Fruit fly (Drosophila melanogaster): ENCODE measurements around the gene CG4318.

Gene CG4318

dm6 chrX:13143100-13143499, 11.6 kb downstream of the CG4318 start (continued):
- TF ChIP-seq Hand (GFP tag; optimal IDR thresholded peaks at IDR 0.05) = no peak
- no peak for TF ChIP-seq CG4854 (GFP tag; optimal IDR thresholded peaks at IDR 0.05)
- no peak for TF ChIP-seq zf30C (GFP tag; optimal IDR thresholded peaks at IDR 0.05)
- TF ChIP-seq CG16863 (GFP tag; optimal IDR thresholded peaks at IDR 0.05) = no peak
- 0 out of 3 replicates have a peak, but pooled peaks have one; percentile 12 for TF ChIP-seq B-H1 (GFP tag; IDR thresholded peaks at IDR 0.05)
- no peak for TF ChIP-seq ac (GFP tag; optimal IDR thresholded peaks at IDR 0.05)
- no peak for TF ChIP-seq tio (GFP tag; optimal IDR thresholded peaks at IDR 0.05)
- TF ChIP-seq CG2889 (GFP tag; IDR thresholded peaks at IDR 0.05) = no peak
- no peak for TF ChIP-seq Poxn (GFP tag; IDR thresholded peaks at IDR 0.05)
- TF ChIP-seq stwl (tag; optimal IDR thresholded peaks at IDR 0.05) = no peak
- TF ChIP-seq CG5245 (GFP tag; optimal IDR thresholded peaks at IDR 0.05) = no peak
- TF ChIP-seq Nf-YA (GFP tag; IDR thresholded peaks at IDR 0.05) = no peak; the same call in 1 of the 2 replicates
- TF ChIP-seq CG17359 (tag; optimal IDR thresholded peaks at IDR 0.05) = peak; percentile 66
- TF ChIP-seq CG15073 (GFP tag; optimal IDR thresholded peaks at IDR 0.05) = no peak
- TF ChIP-seq Med (GFP tag) = peak; percentile 71
- TF ChIP-seq CG3163 (GFP tag; optimal IDR thresholded peaks at IDR 0.05) = no peak
- TF ChIP-seq Dref (GFP tag; IDR thresholded peaks at IDR 0.05) = no peak
- no peak for TF ChIP-seq twi (tag; optimal IDR thresholded peaks at IDR 0.05)
- no peak for TF ChIP-seq luna (GFP tag; optimal IDR thresholded peaks at IDR 0.05)
- TF ChIP-seq dimm (GFP tag; IDR thresholded peaks at IDR 0.05) = no peak
- TF ChIP-seq CG6765 (GFP tag; optimal IDR thresholded peaks at IDR 0.05) = no peak
- TF ChIP-seq slbo (GFP tag; IDR thresholded peaks at IDR 0.05) = peak; percentile 37
- no peak for TF ChIP-seq gce (GFP tag; IDR thresholded peaks at IDR 0.05)
- TF ChIP-seq CG14965 (GFP tag; optimal IDR thresholded peaks at IDR 0.05; ENCODE audit: borderline replicate concordance) = no peak
- TF ChIP-seq esg (GFP tag; conservative IDR thresholded peaks at IDR 0.05) = peak; percentile 43; the same call in 1 of the 2 replicates
- TF ChIP-seq gem (tag; optimal IDR thresholded peaks at IDR 0.05) = peak; percentile 67
- no peak for TF ChIP-seq pros (GFP tag; optimal IDR thresholded peaks at IDR 0.05)
- TF ChIP-seq CG32532 (GFP tag; IDR thresholded peaks at IDR 0.05) = peak; percentile 28; the same call in 1 of the 2 replicates
- peak; percentile 55; the same call in 1 of the 2 replicates for TF ChIP-seq CG14014 (GFP tag; IDR thresholded peaks at IDR 0.05)
- no peak for TF ChIP-seq Deaf1 (tag; optimal IDR thresholded peaks at IDR 0.05)
- TF ChIP-seq bigmax (GFP tag; optimal IDR thresholded peaks at IDR 0.05) = no peak
- no peak for TF ChIP-seq CG11085 (GFP tag; IDR thresholded peaks at IDR 0.05)
- no peak for TF ChIP-seq CG12769 (tag; optimal IDR thresholded peaks at IDR 0.05)
- TF ChIP-seq Fer2 (tag; optimal IDR thresholded peaks at IDR 0.05) = no peak
- TF ChIP-seq CG2199 (GFP tag; IDR thresholded peaks at IDR 0.05) = no peak
- TF ChIP-seq Dek (tag; optimal IDR thresholded peaks at IDR 0.05) = no peak
- no peak for TF ChIP-seq CG2129 (GFP tag; IDR thresholded peaks at IDR 0.05; ENCODE audit: partially characterized antibody)
- TF ChIP-seq otp (GFP tag; IDR thresholded peaks at IDR 0.05) = 0 out of 3 replicates have a peak, but pooled peaks have one; percentile 30
- no peak for TF ChIP-seq gfzf (GFP tag; optimal IDR thresholded peaks at IDR 0.05)
- no peak for TF ChIP-seq tin (GFP tag; optimal IDR thresholded peaks at IDR 0.05)
- TF ChIP-seq B-H2 (GFP tag; optimal IDR thresholded peaks at IDR 0.05) = no peak
- TF ChIP-seq CG5953 (GFP tag; IDR thresholded peaks at IDR 0.05) = no peak
- no peak for TF ChIP-seq gro (GFP tag; optimal IDR thresholded peaks at IDR 0.05)
- TF ChIP-seq Lhr (GFP tag; optimal IDR thresholded peaks at IDR 0.05) = no peak
- TF ChIP-seq CG7839 (tag; optimal IDR thresholded peaks at IDR 0.05) = peak; percentile 58
- no peak for TF ChIP-seq CG3065 (GFP tag; optimal IDR thresholded peaks at IDR 0.05)
- TF ChIP-seq slp2 (GFP tag; optimal IDR thresholded peaks at IDR 0.05) = no peak
- TF ChIP-seq toy (GFP tag; IDR thresholded peaks at IDR 0.05) = no peak
- no peak for TF ChIP-seq kay (GFP tag; optimal IDR thresholded peaks at IDR 0.05)
- TF ChIP-seq NfI (GFP tag; optimal IDR thresholded peaks at IDR 0.05) = no peak
- TF ChIP-seq CG13624 (GFP tag; optimal IDR thresholded peaks at IDR 0.05) = no peak
- peak; percentile 35; the same call in 1 of the 2 replicates for TF ChIP-seq Rx (GFP tag; IDR thresholded peaks at IDR 0.05)
